Worm (Caenorhabditis elegans) whole organism, young adult: ENCODE data around the gene F42A6.2.

Source experiments
- B0261.1 ChIP-seq: sonication (generic microtip); optimal IDR thresholded peaks from 2 replicates; lab custom pipeline; 2016; ENCODE audit warnings: mild to moderate bottlenecking, missing genetic modification characterization, moderate library complexity, missing compliant biosample characterization
- F49E8.2 ChIP-seq: sonication (generic microtip); optimal IDR thresholded peaks from 3 replicates; lab custom pipeline; 2017; ENCODE audit warnings: missing genetic modification characterization, mild to moderate bottlenecking, missing compliant biosample characterization, antibody characterized with exemption, moderate library complexity; ENCODE audit not compliant: insufficient read depth
- F52B5.7 ChIP-seq: sonication (generic microtip); optimal IDR thresholded peaks from 2 replicates; lab custom pipeline; 2016; ENCODE audit warnings: mild to moderate bottlenecking, missing genetic modification characterization, missing compliant biosample characterization
- K12H6.12 ChIP-seq: fragments of 200-800 bp; sonication (Bioruptor generic); optimal IDR thresholded peaks from 2 replicates; lab custom pipeline; 2018; ENCODE audit warnings: mild to moderate bottlenecking, missing genetic modification characterization, missing compliant biosample characterization
- Y53F4B.3 ChIP-seq: fragments of 200-800 bp; sonication (Bioruptor generic); IDR thresholded peaks from 2 replicates; pipeline ENCODE4 v1.3.6; 2022; ENCODE audit warnings: missing genetic modification reagents, missing genetic modification characterization, missing compliant biosample characterization
- Y56A3A.18 ChIP-seq: fragments of 200-800 bp; sonication (Bioruptor generic); IDR thresholded peaks from 2 replicates; pipeline ENCODE4 v1.3.6; 2022; ENCODE audit warnings: missing genetic modification reagents, missing genetic modification characterization, missing compliant biosample characterization
- Y67H2A.10 ChIP-seq: fragments of 200-800 bp; sonication (Bioruptor generic); conservative IDR thresholded peaks from 2 replicates; pipeline ENCODE4 v1.3.6; 2022; ENCODE audit warnings: missing genetic modification reagents, missing genetic modification characterization, missing compliant biosample characterization
- athp-1 ChIP-seq: sonication (generic microtip); optimal IDR thresholded peaks from 2 replicates; lab custom pipeline; 2017; ENCODE audit warnings: mild to moderate bottlenecking, missing genetic modification characterization, missing compliant biosample characterization
- attf-6 ChIP-seq: fragments of 200-800 bp; sonication (Bioruptor generic); IDR thresholded peaks from 2 replicates; pipeline ENCODE4 v1.3.6; 2022; ENCODE audit warnings: missing genetic modification reagents, missing genetic modification characterization, missing compliant biosample characterization
- ceh-100 ChIP-seq: fragments of 200-800 bp; sonication (Bioruptor generic); IDR thresholded peaks from 2 replicates; pipeline ENCODE4 v1.3.6; 2022; ENCODE audit warnings: missing genetic modification reagents, missing genetic modification characterization, missing compliant biosample characterization
- ceh-40 ChIP-seq: fragments of 200-800 bp; sonication (Bioruptor generic); IDR thresholded peaks from 2 replicates; pipeline ENCODE4 v1.3.6; 2022; ENCODE audit warnings: missing genetic modification characterization, missing compliant biosample characterization
- ceh-58 ChIP-seq: fragments of 200-800 bp; sonication (Bioruptor generic); IDR thresholded peaks from 2 replicates; pipeline ENCODE4 v1.3.6; 2022; ENCODE audit warnings: missing genetic modification characterization, missing compliant biosample characterization
- ceh-79 ChIP-seq: sonication (generic microtip); optimal IDR thresholded peaks from 2 replicates; lab custom pipeline; 2017; ENCODE audit warnings: mild to moderate bottlenecking, missing genetic modification characterization, missing compliant biosample characterization
- ceh-91 ChIP-seq: fragments of 200-800 bp; sonication (Bioruptor generic); IDR thresholded peaks from 2 replicates; pipeline ENCODE4 v1.3.6; 2022; ENCODE audit warnings: missing genetic modification reagents, missing genetic modification characterization, missing compliant biosample characterization
- dox-1 ChIP-seq: fragments of 200-800 bp; sonication (Bioruptor generic); IDR thresholded peaks from 2 replicates; pipeline ENCODE4 v1.3.6; 2022; ENCODE audit warnings: missing genetic modification reagents, missing genetic modification characterization, missing compliant biosample characterization
- egrh-3 ChIP-seq: fragments of 200-800 bp; sonication (Bioruptor generic); IDR thresholded peaks from 2 replicates; pipeline ENCODE4 v1.3.6; 2022; ENCODE audit warnings: missing genetic modification reagents, missing genetic modification characterization, missing compliant biosample characterization
- fkh-3 ChIP-seq: sonication (generic microtip); optimal IDR thresholded peaks from 2 replicates; lab custom pipeline; 2016; ENCODE audit warnings: mild to moderate bottlenecking, missing genetic modification characterization, missing compliant biosample characterization
- gei-17 ChIP-seq: fragments of 200-800 bp; sonication (Bioruptor generic); optimal IDR thresholded peaks from 2 replicates; lab custom pipeline; 2018; ENCODE audit warnings: mild to moderate bottlenecking, missing genetic modification characterization, missing compliant biosample characterization
- him-1 ChIP-seq: sonication (generic microtip); optimal IDR thresholded peaks from 2 replicates; lab custom pipeline; 2016; ENCODE audit warnings: missing genotype, missing genetic modification reagents, missing genetic modification characterization, missing compliant biosample characterization
- hmg-20 ChIP-seq: fragments of 200-800 bp; sonication (Bioruptor generic); IDR thresholded peaks from 2 replicates; pipeline ENCODE4 v1.3.6; 2022; ENCODE audit warnings: missing genetic modification reagents, missing genetic modification characterization, missing compliant biosample characterization
- hsf-1 ChIP-seq: fragments of 200-800 bp; sonication (Bioruptor generic); IDR thresholded peaks from 2 replicates; pipeline ENCODE4 v1.3.6; 2022; ENCODE audit warnings: missing genetic modification reagents, missing genetic modification characterization, missing compliant biosample characterization
- let-607 ChIP-seq, 2 experiments: fragments of 200-800 bp in 1 of 2; sonication (Bioruptor generic) in 1 of 2; sonication (generic microtip) in 1 of 2; optimal IDR thresholded peaks; 2 replicates each; lab custom pipeline; 2016 to 2018; ENCODE audit warnings: mild to moderate bottlenecking in 2 of 2, missing compliant biosample characterization in 2 of 2, missing genetic modification characterization in 2 of 2, moderate library complexity in 2 of 2, missing genotype in 1 of 2
- madf-10 ChIP-seq: sonication (generic microtip); optimal IDR thresholded peaks from 2 replicates; lab custom pipeline; 2016; ENCODE audit warnings: mild to moderate bottlenecking, missing genetic modification characterization, missing compliant biosample characterization
- madf-6 ChIP-seq: fragments of 200-800 bp; sonication (Bioruptor generic); IDR thresholded peaks from 2 replicates; pipeline ENCODE4 v1.3.6; 2022; ENCODE audit warnings: missing genetic modification reagents, missing genetic modification characterization, missing compliant biosample characterization
- mel-28 ChIP-seq: sonication (generic microtip); optimal IDR thresholded peaks from 2 replicates; lab custom pipeline; 2016; ENCODE audit warnings: borderline replicate concordance, mild to moderate bottlenecking, missing genetic modification characterization, missing compliant biosample characterization
- nhr-80 ChIP-seq: sonication (generic microtip); optimal IDR thresholded peaks from 2 replicates; lab custom pipeline; 2016; ENCODE audit warnings: missing genetic modification characterization, missing compliant biosample characterization
- pbrm-1 ChIP-seq: fragments of 200-800 bp; sonication (Bioruptor generic); IDR thresholded peaks from 2 replicates; pipeline ENCODE4 v1.3.6; 2022; ENCODE audit warnings: missing genetic modification reagents, missing genetic modification characterization, missing compliant biosample characterization
- pha-4 ChIP-seq: fragments of 150-350 bp; sonication (generic microtip); optimal IDR thresholded peaks from 2 replicates; lab custom pipeline; 2014; ENCODE audit warnings: missing biosample characterization, missing genetic modification reagents, missing genetic modification characterization
- rpc-1 ChIP-seq, 2 experiments: fragments of 150-350 bp in 1 of 2; sonication (generic microtip) in 1 of 2; optimal IDR thresholded peaks; 2 replicates each; lab custom pipeline; 2014 to 2018; ENCODE audit warnings: missing biosample characterization in 1 of 2, missing genetic modification characterization in 1 of 2, missing genetic modification reagents in 1 of 2, missing genotype in 1 of 2
- sea-2 ChIP-seq: fragments of 200-800 bp; sonication (Bioruptor generic); IDR thresholded peaks from 2 replicates; pipeline ENCODE4 v1.3.6; 2022; ENCODE audit warnings: missing genetic modification characterization, missing compliant biosample characterization
- snpc-1.3 ChIP-seq: sonication (generic microtip); optimal IDR thresholded peaks from 2 replicates; lab custom pipeline; 2017; ENCODE audit warnings: missing genetic modification characterization, mild to moderate bottlenecking, missing compliant biosample characterization, antibody characterized with exemption, moderate library complexity, missing genotype, missing genetic modification reagents; ENCODE audit not compliant: insufficient read depth
- snpc-3.4 ChIP-seq: sonication (generic microtip); optimal IDR thresholded peaks from 2 replicates; lab custom pipeline; 2017; ENCODE audit warnings: missing genetic modification characterization, mild to moderate bottlenecking, missing compliant biosample characterization, antibody characterized with exemption, moderate library complexity, missing genotype, missing genetic modification reagents
- sptf-2 ChIP-seq: fragments of 200-800 bp; sonication (Bioruptor generic); optimal IDR thresholded peaks from 2 replicates; lab custom pipeline; 2018; ENCODE audit warnings: mild to moderate bottlenecking, missing genetic modification characterization, missing compliant biosample characterization
- tbp1 ChIP-seq: fragments of 200-800 bp; sonication (Bioruptor generic); optimal IDR thresholded peaks from 2 replicates; lab custom pipeline; 2018; ENCODE audit warnings: mild to moderate bottlenecking, missing genetic modification characterization, missing compliant biosample characterization
- tbx-9 ChIP-seq: sonication (generic microtip); optimal IDR thresholded peaks from 2 replicates; lab custom pipeline; 2016; ENCODE audit warnings: borderline replicate concordance, missing genetic modification characterization, inconsistent platforms, missing compliant biosample characterization
- zfh-2 ChIP-seq: fragments of 200-800 bp; sonication (Bioruptor generic); conservative IDR thresholded peaks from 2 replicates; pipeline ENCODE4 v1.3.6; 2022; ENCODE audit warnings: missing genetic modification reagents, missing genetic modification characterization, missing compliant biosample characterization
- ztf-18 ChIP-seq: sonication (generic microtip); optimal IDR thresholded peaks from 2 replicates; lab custom pipeline; 2016; ENCODE audit warnings: missing genotype, mild to moderate bottlenecking, missing genetic modification characterization, missing compliant biosample characterization
- ztf-25 ChIP-seq: fragments of 200-800 bp; sonication (Bioruptor generic); IDR thresholded peaks from 2 replicates; pipeline ENCODE4 v1.3.6; 2022; ENCODE audit warnings: missing genetic modification reagents, missing genetic modification characterization, missing compliant biosample characterization

The F42A6.2 gene

ce11 chrIV:3296578-3297549, 44.4 kb upstream of the F42A6.2 start (continued):
- no peak for TF ChIP-seq hmg-20 (GFP tag; lab: Robert Waterston, UW)

ce11 chrIV:3298300-3298699, 43.0 kb upstream of the F42A6.2 start, which contains the start of gene W08E12.6:
Gene W08E12.6, plus strand, starts transcription at chrIV:3298600.
- TF ChIP-seq madf-10 (tag; lab: Kevin White, UChicago), result no peak
- no peak for TF ChIP-seq snpc-1.3 (tag; lab: Kevin White, UChicago)
- TF ChIP-seq tbx-9 (tag; lab: Kevin White, UChicago), result no peak
- no peak for TF ChIP-seq F49E8.2 (tag; lab: Kevin White, UChicago)
- no peak for TF ChIP-seq Y56A3A.18 (GFP tag; lab: Robert Waterston, UW)
- no peak for TF ChIP-seq ceh-58 (GFP tag; lab: Robert Waterston, UW)
- no peak for TF ChIP-seq K12H6.12 (tag; lab: Kevin White, UChicago)
- no peak for TF ChIP-seq ceh-91
- TF ChIP-seq F52B5.7 (tag; lab: Kevin White, UChicago), result no peak
- TF ChIP-seq pbrm-1 (GFP tag; lab: Robert Waterston, UW), result no peak
- no peak for TF ChIP-seq hsf-1
- TF ChIP-seq sptf-2 (GFP tag; lab: Kevin White, UChicago), result no peak
- TF ChIP-seq egrh-3, result no peak
- no peak for TF ChIP-seq Y53F4B.3 (GFP tag; lab: Robert Waterston, UW)
- no peak for TF ChIP-seq ceh-100 (GFP tag; lab: Robert Waterston, UW)

- TF ChIP-seq him-1 (tag; lab: Kevin White, UChicago) (no peak), let-607 (tag; optimal IDR thresholded peaks at IDR 0.05; lab: Kevin White, UChicago) (no peak), ceh-100 (GFP tag; lab: Robert Waterston, UW) (no peak), Y67H2A.10 (no peak), madf-6 (GFP tag; lab: Robert Waterston, UW) (no peak), egrh-3 (peak; percentile 65; the same call in 1 of the 2 replicates), dox-1 (GFP tag; lab: Robert Waterston, UW) (peak; percentile 23; the same call in 1 of the 2 replicates), zfh-2 (GFP tag; lab: Robert Waterston, UW) (peak; percentile 89), sptf-2 (GFP tag; lab: Kevin White, UChicago) (no peak), snpc-3.4 (tag; lab: Kevin White, UChicago) (no peak), ceh-40 (GFP tag; lab: Robert Waterston, UW) (0 out of 2 replicates have a peak, but pooled peaks have one; percentile 21), sea-2 (0 out of 2 replicates have a peak, but pooled peaks have one; percentile 30)
- TF ChIP-seq, all 124 proteins: peak for 5
Observed at ce11 chrIV:3299229-3299628, 42.0 kb upstream of the F42A6.2 start.

- no peak for TF ChIP-seq athp-1 (tag; lab: Kevin White, UChicago)
- TF ChIP-seq mel-28 (tag; lab: Kevin White, UChicago), result no peak
- no peak for TF ChIP-seq snpc-1.3 (tag; lab: Kevin White, UChicago)
- no peak for TF ChIP-seq Y53F4B.3 (GFP tag; lab: Robert Waterston, UW)
- no peak for TF ChIP-seq him-1 (tag; lab: Kevin White, UChicago)
- no peak for TF ChIP-seq madf-6 (GFP tag; lab: Robert Waterston, UW)
- TF ChIP-seq ztf-18 (tag; lab: Kevin White, UChicago), result no peak
- TF ChIP-seq tbp1, result no peak
- no peak for TF ChIP-seq nhr-80
- no peak for TF ChIP-seq attf-6 (GFP tag; lab: Robert Waterston, UW)
- TF ChIP-seq ztf-25 (GFP tag; lab: Robert Waterston, UW), result no peak
- no peak for TF ChIP-seq dox-1 (GFP tag; lab: Robert Waterston, UW)
- TF ChIP-seq rpc-1 (optimal IDR thresholded peaks at IDR 0.05; lab: Kevin White, UChicago), result no peak
- no peak for TF ChIP-seq rpc-1 (tag; optimal IDR thresholded peaks at IDR 0.05; lab: Kevin White, UChicago)
- TF ChIP-seq gei-17 (GFP tag; lab: Kevin White, UChicago), result no peak
- TF ChIP-seq ceh-79, result no peak
- TF ChIP-seq pha-4, result no peak
- TF ChIP-seq zfh-2 (GFP tag; lab: Robert Waterston, UW), result no peak
- TF ChIP-seq fkh-3 (tag; lab: Kevin White, UChicago), result no peak
- no peak for TF ChIP-seq B0261.1 (tag; lab: Kevin White, UChicago)
Observed at ce11 chrIV:3300492-3300891, 40.8 kb upstream of the F42A6.2 start, which contains the start of gene W08E12.5. Gene W08E12.5, plus strand, starts transcription at chrIV:3300792.
